Worm (Caenorhabditis elegans) whole organism, mixed stage, embryonic: ENCODE data around the gene rpl-5.
A peak's percentile ranks its signal among the peaks of the same experiment; 100 is the strongest.

Experiments
- M03D4.4 ChIP-seq: sonication (generic microtip); optimal IDR thresholded peaks from 2 replicates; lab custom pipeline; 2017; ENCODE audit warnings: mild to moderate bottlenecking, missing genetic modification characterization, missing compliant biosample characterization
- bed-3 ChIP-seq: fragments of 200-800 bp; sonication (Bioruptor generic); optimal IDR thresholded peaks from 3 replicates; lab custom pipeline; 2018; ENCODE audit warnings: mild to moderate bottlenecking, missing genetic modification characterization, moderate library complexity, missing compliant biosample characterization
- blmp-1 ChIP-seq: fragments of 150-350 bp; optimal IDR thresholded peaks from 2 replicates; lab custom pipeline; 2014; ENCODE audit warnings: missing biosample characterization, missing genetic modification characterization
- ceh-39 ChIP-seq: fragments of 150-350 bp; optimal IDR thresholded peaks from 2 replicates; lab custom pipeline; 2014; ENCODE audit warnings: missing biosample characterization, missing genetic modification characterization
- ceh-43 ChIP-seq: fragments of 200-800 bp; sonication (Bioruptor generic); optimal IDR thresholded peaks from 2 replicates; lab custom pipeline; 2018; ENCODE audit warnings: mild to moderate bottlenecking, missing genetic modification characterization, moderate library complexity, missing compliant biosample characterization
- ceh-83 ChIP-seq: fragments of 200-800 bp; sonication (Bioruptor generic); optimal IDR thresholded peaks from 2 replicates; lab custom pipeline; 2018; ENCODE audit warnings: mild to moderate bottlenecking, missing genetic modification characterization, missing compliant biosample characterization
- ces-1 ChIP-seq: fragments of 150-350 bp; optimal IDR thresholded peaks from 2 replicates; lab custom pipeline; 2014; ENCODE audit warnings: missing biosample characterization, missing genetic modification reagents, missing genetic modification characterization
- cnd-1 ChIP-seq: fragments of 200-800 bp; sonication (Bioruptor generic); optimal IDR thresholded peaks from 2 replicates; lab custom pipeline; 2018; ENCODE audit warnings: mild to moderate bottlenecking, missing genetic modification characterization, missing compliant biosample characterization
- drap-1 ChIP-seq: fragments of 200-800 bp; sonication (Bioruptor generic); optimal IDR thresholded peaks from 3 replicates; lab custom pipeline; 2018; ENCODE audit warnings: mild to moderate bottlenecking, missing genetic modification characterization, missing compliant biosample characterization
- elt-1 ChIP-seq: sonication (generic microtip); optimal IDR thresholded peaks from 2 replicates; lab custom pipeline; 2017; ENCODE audit warnings: missing genetic modification characterization, mild to moderate bottlenecking, missing compliant biosample characterization, antibody characterized with exemption, moderate library complexity, borderline replicate concordance; ENCODE audit not compliant: insufficient read depth
- elt-3 ChIP-seq: fragments of 150-350 bp; optimal IDR thresholded peaks from 2 replicates; lab custom pipeline; 2014; ENCODE audit warnings: missing biosample characterization, missing genetic modification characterization
- flh-1 ChIP-seq: fragments of 200-800 bp; sonication (Bioruptor generic); optimal IDR thresholded peaks from 2 replicates; lab custom pipeline; 2018; ENCODE audit warnings: mild to moderate bottlenecking, missing genetic modification characterization, moderate library complexity, missing compliant biosample characterization
- ham-2 ChIP-seq: fragments of 200-800 bp; sonication (Bioruptor generic); optimal IDR thresholded peaks from 2 replicates; lab custom pipeline; 2018; ENCODE audit warnings: mild to moderate bottlenecking, missing genetic modification characterization, missing compliant biosample characterization
- hlh-1 ChIP-seq: fragments of 150-350 bp; optimal IDR thresholded peaks from 2 replicates; lab custom pipeline; 2014; ENCODE audit warnings: missing biosample characterization, missing genetic modification reagents, missing genetic modification characterization
- lin-13 ChIP-seq: fragments of 150-350 bp; optimal IDR thresholded peaks from 2 replicates; lab custom pipeline; 2014; ENCODE audit warnings: missing biosample characterization, missing genetic modification characterization
- lin-32 ChIP-seq: fragments of 200-800 bp; sonication (Bioruptor generic); optimal IDR thresholded peaks from 2 replicates; lab custom pipeline; 2018; ENCODE audit warnings: mild to moderate bottlenecking, missing genetic modification characterization, missing compliant biosample characterization
- lsy-2 ChIP-seq: fragments of 150-350 bp; optimal IDR thresholded peaks from 2 replicates; lab custom pipeline; 2014; ENCODE audit warnings: missing biosample characterization, missing genetic modification characterization
- mab-5 ChIP-seq: fragments of 150-350 bp; optimal IDR thresholded peaks from 2 replicates; lab custom pipeline; 2014; ENCODE audit warnings: missing biosample characterization, missing genetic modification characterization
- mep-1 ChIP-seq: fragments of 150-350 bp; optimal IDR thresholded peaks from 2 replicates; lab custom pipeline; 2017; ENCODE audit warnings: missing biosample characterization, missing genetic modification reagents, missing genetic modification characterization, inconsistent platforms
- mls-2 ChIP-seq: sonication (generic microtip); optimal IDR thresholded peaks from 2 replicates; lab custom pipeline; 2016; ENCODE audit warnings: mild to moderate bottlenecking, missing genetic modification characterization, moderate library complexity, missing compliant biosample characterization
- nhr-12 ChIP-seq: fragments of 150-350 bp; optimal IDR thresholded peaks from 2 replicates; lab custom pipeline; 2014; ENCODE audit warnings: missing biosample characterization, missing genetic modification characterization
- nhr-2 ChIP-seq: fragments of 150-350 bp; optimal IDR thresholded peaks from 2 replicates; lab custom pipeline; 2014; ENCODE audit warnings: missing biosample characterization, missing genetic modification characterization
- nhr-237 ChIP-seq: fragments of 150-350 bp; optimal IDR thresholded peaks from 2 replicates; lab custom pipeline; 2014; ENCODE audit warnings: missing biosample characterization, missing genetic modification characterization
- nhr-28 ChIP-seq: fragments of 150-350 bp; optimal IDR thresholded peaks from 2 replicates; lab custom pipeline; 2014; ENCODE audit warnings: missing biosample characterization, missing genetic modification characterization
- nhr-76 ChIP-seq: sonication (generic microtip); optimal IDR thresholded peaks from 2 replicates; lab custom pipeline; 2017; ENCODE audit warnings: missing biosample characterization, missing genetic modification characterization
- pha-4 ChIP-seq: fragments of 150-350 bp; optimal IDR thresholded peaks from 2 replicates; lab custom pipeline; 2018; ENCODE audit warnings: missing biosample characterization, missing genetic modification reagents, missing genetic modification characterization
- sem-2 ChIP-seq: fragments of 200-800 bp; sonication (Bioruptor generic); optimal IDR thresholded peaks from 2 replicates; lab custom pipeline; 2018; ENCODE audit warnings: mild to moderate bottlenecking, missing genetic modification characterization, missing compliant biosample characterization
- snpc-4 ChIP-seq: fragments of 150-350 bp; optimal IDR thresholded peaks from 2 replicates; lab custom pipeline; 2014; ENCODE audit warnings: missing biosample characterization, missing genetic modification characterization
- sptf-1 ChIP-seq: sonication (generic microtip); optimal IDR thresholded peaks from 2 replicates; lab custom pipeline; 2017; ENCODE audit warnings: mild to moderate bottlenecking, missing genetic modification characterization, moderate library complexity, missing compliant biosample characterization
- tbx-8 ChIP-seq: fragments of 200-800 bp; sonication (Bioruptor generic); optimal IDR thresholded peaks from 2 replicates; lab custom pipeline; 2018; ENCODE audit warnings: mild to moderate bottlenecking, missing genetic modification characterization, moderate library complexity, missing compliant biosample characterization
- unc-120 ChIP-seq: sonication (generic microtip); optimal IDR thresholded peaks from 2 replicates; lab custom pipeline; 2017; ENCODE audit warnings: missing genetic modification characterization, missing compliant biosample characterization; ENCODE audit not compliant: poor library complexity, severe bottlenecking
- unc-39 ChIP-seq: fragments of 150-350 bp; optimal IDR thresholded peaks from 2 replicates; lab custom pipeline; 2014; ENCODE audit warnings: missing biosample characterization, missing genetic modification characterization
- unc-62 ChIP-seq: fragments of 150-350 bp; optimal IDR thresholded peaks from 2 replicates; lab custom pipeline; 2014; ENCODE audit warnings: missing biosample characterization, missing genetic modification reagents, missing genetic modification characterization
- zip-8 ChIP-seq: fragments of 150-350 bp; optimal IDR thresholded peaks from 2 replicates; lab custom pipeline; 2014; ENCODE audit warnings: missing biosample characterization, missing genetic modification characterization
- ztf-11 ChIP-seq: fragments of 150-350 bp; optimal IDR thresholded peaks from 2 replicates; lab custom pipeline; 2014; ENCODE audit warnings: missing biosample characterization, missing genetic modification characterization

rpl-5 gene

ce11 chrII:8569038-8569977 is at the start of gene rpl-5, which contains the start of gene col-38:
TSS of gene rpl-5 (plus strand) at chrII:8569927.
TSS of gene col-38 (minus strand) at chrII:8569088.
- TF ChIP-seq snpc-4 (tag; lab: Kevin White, UChicago) (no peak), ces-1 (peak; percentile 79), zip-8 (tag; lab: Kevin White, UChicago) (no peak), ceh-83 (GFP tag; lab: Kevin White, UChicago) (no peak), nhr-237 (tag; lab: Kevin White, UChicago) (peak; percentile 91), ham-2 (GFP tag; lab: Kevin White, UChicago) (no peak), nhr-28 (tag; lab: Kevin White, UChicago) (no peak), blmp-1 (tag; lab: Kevin White, UChicago) (no peak), nhr-2 (tag; lab: Kevin White, UChicago) (peak; percentile 54), lin-13 (tag; lab: Kevin White, UChicago) (peak; percentile 87), bed-3 (no peak), nhr-12 (no peak), tbx-8 (no peak), sem-2 (GFP tag; lab: Kevin White, UChicago) (no peak), ceh-39 (peak; percentile 82), M03D4.4 (no peak), lin-32 (GFP tag; lab: Kevin White, UChicago) (no peak), lsy-2 (tag; lab: Kevin White, UChicago) (peak; percentile 96), unc-62 (GFP tag; lab: Kevin White, UChicago) (peak; percentile 32), elt-1 (tag; lab: Kevin White, UChicago) (no peak), sptf-1 (tag; lab: Kevin White, UChicago) (peak; percentile 81), unc-120 (tag; lab: Kevin White, UChicago) (peak; percentile 13), ceh-43 (no peak), pha-4 (peak; percentile 90), drap-1 (GFP tag; lab: Kevin White, UChicago) (no peak), ztf-11 (no peak), mls-2 (tag; lab: Kevin White, UChicago) (peak; percentile 54), mab-5 (tag; lab: Kevin White, UChicago) (no peak), unc-39 (no peak), cnd-1 (tag; lab: Kevin White, UChicago) (peak; percentile 39), hlh-1 (tag; lab: Kevin White, UChicago) (peak; percentile 40), elt-3 (tag; lab: Kevin White, UChicago) (no peak), mep-1 (tag; lab: Kevin White, UChicago) (peak; percentile 93), flh-1 (GFP tag; lab: Kevin White, UChicago) (no peak), nhr-76 (no peak)

ce11 chrII:8520625-8521024 is 49.1 kb upstream of the rpl-5 start, which contains the start of gene cht-2:
TSS of gene cht-2 (plus strand) at chrII:8520925.
- no peak for TF ChIP-seq ceh-43
- no peak for TF ChIP-seq nhr-28 (tag; lab: Kevin White, UChicago)
- TF ChIP-seq mab-5 (tag; lab: Kevin White, UChicago): no peak
- no peak for TF ChIP-seq zip-8 (tag; lab: Kevin White, UChicago)
- no peak for TF ChIP-seq unc-39
- no peak for TF ChIP-seq drap-1 (GFP tag; lab: Kevin White, UChicago)
- no peak for TF ChIP-seq ces-1
- no peak for TF ChIP-seq elt-1 (tag; lab: Kevin White, UChicago)
- no peak for TF ChIP-seq mep-1 (tag; lab: Kevin White, UChicago)
- TF ChIP-seq nhr-237 (tag; lab: Kevin White, UChicago): no peak
- TF ChIP-seq hlh-1 (tag; lab: Kevin White, UChicago): no peak
- TF ChIP-seq lin-32 (GFP tag; lab: Kevin White, UChicago): no peak
